Worm (Caenorhabditis elegans) whole organism, L3 larva: Measurements from ENCODE around the gene fbxa-113.

ENCODE experiments used
- ceh-28 ChIP-seq: fragments of 150-350 bp; optimal IDR thresholded peaks from 2 replicates; lab custom pipeline; 2014; ENCODE audit warnings: missing biosample characterization, missing genetic modification reagents, missing genetic modification characterization
- elt-3 ChIP-seq, 3 experiments: fragments of 150-350 bp in 1 of 3; sonication (generic microtip) in 2 of 3; optimal IDR thresholded peaks; 2 replicates in 2 of 3; 4 replicates in 1 of 3; lab custom pipeline; 2014 to 2017; ENCODE audit warnings: missing biosample characterization in 3 of 3, missing genetic modification characterization in 3 of 3
- pqm-1 ChIP-seq: fragments of 150-350 bp; optimal IDR thresholded peaks from 2 replicates; lab custom pipeline; 2017; ENCODE audit warnings: missing biosample characterization, missing genetic modification characterization, inconsistent platforms

DNA sequence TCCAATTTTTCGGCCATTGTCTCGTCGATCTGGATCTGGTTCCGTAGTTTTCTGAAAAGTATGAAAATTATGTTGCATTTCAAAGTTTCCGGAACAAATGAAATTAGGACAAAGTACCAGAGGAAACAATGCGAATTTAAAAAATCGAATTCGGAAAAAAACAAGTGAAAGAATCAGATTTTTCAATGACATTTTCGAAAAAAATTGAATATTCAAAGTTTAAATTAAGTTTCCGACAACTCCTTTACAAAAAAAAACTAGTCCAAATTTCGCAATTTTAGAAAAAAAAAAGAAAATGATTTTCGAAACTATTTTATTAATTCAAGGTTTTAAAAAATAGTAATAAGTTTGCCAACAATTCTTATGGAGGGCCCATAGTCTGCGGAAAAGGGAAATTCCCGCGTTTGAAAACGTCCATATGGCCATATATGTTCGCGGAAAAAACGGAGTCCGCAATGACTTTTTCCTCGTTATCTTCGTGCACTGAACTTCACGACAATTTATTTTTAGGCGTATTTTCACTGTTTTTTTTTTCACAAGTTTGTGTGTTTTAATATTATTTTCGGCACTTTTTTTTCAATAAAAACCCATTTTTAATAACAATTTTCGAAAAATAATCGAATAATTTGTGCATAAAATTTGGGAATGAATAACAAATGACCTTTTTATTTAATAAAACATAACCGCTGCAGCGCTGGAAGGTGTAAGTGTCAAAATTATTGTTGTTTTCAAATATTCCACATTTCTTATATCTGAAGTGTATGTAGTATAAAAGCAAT, 10.9 kb upstream of the fbxa-113 start, which contains the start of the genes fbxa-115 and Y113G7B.27:
- TF ChIP-seq pqm-1 (tag; lab: Kevin White, UChicago): no peak
- no peak for TF ChIP-seq elt-3 (tag; optimal IDR thresholded peaks at IDR 0.05; lab: Kevin White, UChicago)
- TF ChIP-seq ceh-28: no peak
